Fruit fly (Drosophila melanogaster) whole organism, embryonic: ENCODE results near the gene Rpn10.

ENCODE experiments used
- B-H1 ChIP-seq: fragments of 200-800 bp; sonication (Bioruptor generic); IDR thresholded peaks from 3 replicates; pipeline ENCODE4 v1.3.6; 2022; ENCODE audit warnings: missing biosample characterization, missing genetic modification characterization
- CG10267 ChIP-seq: fragments of 200-800 bp; sonication (Bioruptor generic); optimal IDR thresholded peaks from 2 replicates; lab custom pipeline; 2018; ENCODE audit warnings: missing biosample characterization, mild to moderate bottlenecking, missing genetic modification characterization, moderate library complexity
- CG10565 ChIP-seq: fragments of 200-800 bp; sonication (Bioruptor generic); optimal IDR thresholded peaks from 3 replicates; lab custom pipeline; 2016; ENCODE audit warnings: missing biosample characterization, mild to moderate bottlenecking, missing genetic modification characterization
- CG12219 ChIP-seq: fragments of 200-800 bp; sonication (Bioruptor generic); optimal IDR thresholded peaks from 3 replicates; lab custom pipeline; 2018; ENCODE audit warnings: missing biosample characterization, mild to moderate bottlenecking, missing genetic modification characterization
- CG13894 ChIP-seq: fragments of 200-800 bp; sonication (Bioruptor generic); optimal IDR thresholded peaks from 3 replicates; lab custom pipeline; 2018; ENCODE audit warnings: missing biosample characterization, mild to moderate bottlenecking, missing genetic modification characterization, moderate library complexity
- CG14965 ChIP-seq: fragments of 200-800 bp; sonication (Bioruptor generic); optimal IDR thresholded peaks from 2 replicates; lab custom pipeline; 2016; ENCODE audit warnings: missing biosample characterization, missing genetic modification characterization, borderline replicate concordance
- CG1647 ChIP-seq: fragments of 200-800 bp; sonication (Bioruptor generic); optimal IDR thresholded peaks from 3 replicates; lab custom pipeline; 2016; ENCODE audit warnings: missing biosample characterization, missing genetic modification characterization
- CG16863 ChIP-seq: fragments of 200-800 bp; sonication (Bioruptor generic); optimal IDR thresholded peaks from 3 replicates; lab custom pipeline; 2016; ENCODE audit warnings: missing biosample characterization, missing genetic modification characterization
- CG17359 ChIP-seq: fragments of 200-800 bp; sonication (Bioruptor generic); optimal IDR thresholded peaks from 3 replicates; lab custom pipeline; 2018; ENCODE audit warnings: missing biosample characterization, mild to moderate bottlenecking, missing genetic modification characterization, moderate library complexity
- CG17829 ChIP-seq: fragments of 200-800 bp; optimal IDR thresholded peaks from 2 replicates; lab custom pipeline; 2019; ENCODE audit warnings: missing biosample characterization, mild to moderate bottlenecking, missing genetic modification characterization, moderate library complexity
- CG18476 ChIP-seq: fragments of 200-800 bp; sonication (Bioruptor generic); optimal IDR thresholded peaks from 2 replicates; lab custom pipeline; 2016; ENCODE audit warnings: missing biosample characterization, mild to moderate bottlenecking, missing genetic modification characterization
- CG18619 ChIP-seq: fragments of 200-800 bp; sonication (Bioruptor generic); optimal IDR thresholded peaks from 3 replicates; lab custom pipeline; 2017; ENCODE audit warnings: missing biosample characterization, mild to moderate bottlenecking, missing genetic modification characterization
- CG2116 ChIP-seq: fragments of 200-800 bp; sonication (Bioruptor generic); optimal IDR thresholded peaks from 3 replicates; lab custom pipeline; 2018; ENCODE audit warnings: missing biosample characterization, mild to moderate bottlenecking, missing genetic modification characterization
- CG30020 ChIP-seq: fragments of 200-800 bp; optimal IDR thresholded peaks from 2 replicates; lab custom pipeline; 2019; ENCODE audit warnings: missing biosample characterization, mild to moderate bottlenecking, missing genetic modification characterization, moderate library complexity
- CG31388 ChIP-seq: fragments of 200-800 bp; sonication (Bioruptor generic); optimal IDR thresholded peaks from 2 replicates; lab custom pipeline; 2016; ENCODE audit warnings: missing biosample characterization, missing genetic modification characterization
- CG32767 ChIP-seq: fragments of 200-800 bp; sonication (Bioruptor generic); IDR thresholded peaks from 2 replicates; pipeline ENCODE4 v1.3.6; 2022; ENCODE audit warnings: missing biosample characterization, missing genetic modification characterization
- CG34422 ChIP-seq: fragments of 200-800 bp; sonication (Bioruptor generic); IDR thresholded peaks from 3 replicates; pipeline ENCODE4 v1.3.6; 2022; ENCODE audit warnings: missing biosample characterization, missing genetic modification characterization
- CG4424 ChIP-seq: fragments of 200-800 bp; sonication (Bioruptor generic); optimal IDR thresholded peaks from 3 replicates; lab custom pipeline; 2016; ENCODE audit warnings: missing biosample characterization, missing genetic modification characterization
- CG4730 ChIP-seq: fragments of 200-800 bp; sonication (Bioruptor generic); IDR thresholded peaks from 2 replicates; pipeline ENCODE4 v1.3.6; 2022; ENCODE audit warnings: missing biosample characterization, missing genetic modification characterization
- CG4854 ChIP-seq: fragments of 200-800 bp; sonication (Bioruptor generic); optimal IDR thresholded peaks from 2 replicates; lab custom pipeline; 2016; ENCODE audit warnings: missing biosample characterization, missing genetic modification characterization, inconsistent platforms
- Dip2 ChIP-seq: fragments of 200-800 bp; sonication (Bioruptor generic); IDR thresholded peaks from 2 replicates; pipeline ENCODE4 v1.3.6; 2022; ENCODE audit warnings: missing biosample characterization, missing genetic modification characterization
- Dp ChIP-seq: fragments of 200-800 bp; sonication (Bioruptor generic); optimal IDR thresholded peaks from 2 replicates; lab custom pipeline; 2018; ENCODE audit warnings: missing biosample characterization, mild to moderate bottlenecking, missing genetic modification characterization, moderate library complexity
- E2f1 ChIP-seq: fragments of 200-800 bp; sonication (Bioruptor generic); IDR thresholded peaks from 2 replicates; pipeline ENCODE4 v1.3.6; 2022; ENCODE audit warnings: missing biosample characterization, missing genetic modification characterization
- Eip74EF ChIP-seq, 2 experiments: fragments of 200-800 bp in 1 of 2; fragments of >200 bp in 1 of 2; sonication (Bioruptor generic) in 1 of 2; optimal IDR thresholded peaks; 2 replicates each; lab custom pipeline; 2017 to 2019; ENCODE audit warnings: missing biosample characterization in 2 of 2, missing genetic modification characterization in 2 of 2, mild to moderate bottlenecking in 1 of 2, moderate library complexity in 1 of 2
- Ets65A ChIP-seq: fragments of 200-800 bp; sonication (Bioruptor generic); peaks from one replicate; lab custom pipeline; 2016; ENCODE audit warnings: missing biosample characterization, missing genetic modification characterization
- Fer2 ChIP-seq: fragments of 200-800 bp; sonication (Bioruptor generic); optimal IDR thresholded peaks from 2 replicates; lab custom pipeline; 2018; ENCODE audit warnings: missing biosample characterization, mild to moderate bottlenecking, missing genetic modification characterization, moderate library complexity
- Fer3 ChIP-seq: fragments of 200-800 bp; sonication (Bioruptor generic); optimal IDR thresholded peaks from 2 replicates; lab custom pipeline; 2018; ENCODE audit warnings: missing biosample characterization, mild to moderate bottlenecking, missing genetic modification characterization, moderate library complexity
- HLH54F ChIP-seq: fragments of 200-800 bp; sonication (Bioruptor generic); optimal IDR thresholded peaks from 3 replicates; lab custom pipeline; 2016; ENCODE audit warnings: missing biosample characterization, missing genetic modification characterization
- HmgD ChIP-seq: fragments of 200-800 bp; sonication (Bioruptor generic); optimal IDR thresholded peaks from 3 replicates; lab custom pipeline; 2016; ENCODE audit warnings: missing biosample characterization, missing genetic modification characterization
- Jarid2 ChIP-seq: fragments of 200-800 bp; sonication (Bioruptor generic); optimal IDR thresholded peaks from 3 replicates; lab custom pipeline; 2017; ENCODE audit warnings: mild to moderate bottlenecking, missing biosample characterization, missing genetic modification reagents, missing genetic modification characterization
- MESR4 ChIP-seq: fragments of 200-800 bp; sonication (Bioruptor generic); optimal IDR thresholded peaks from 2 replicates; lab custom pipeline; 2018; ENCODE audit warnings: missing biosample characterization, mild to moderate bottlenecking, missing genetic modification characterization, moderate library complexity
- Nf-YC ChIP-seq: fragments of 200-800 bp; optimal IDR thresholded peaks from 3 replicates; lab custom pipeline; 2019; ENCODE audit warnings: missing biosample characterization, mild to moderate bottlenecking, missing genetic modification characterization, moderate library complexity
- Oaz ChIP-seq: fragments of 200-800 bp; sonication (Bioruptor generic); IDR thresholded peaks from 2 replicates; pipeline ENCODE4 v1.3.6; 2022; ENCODE audit warnings: missing biosample characterization, missing genetic modification characterization
- Spps ChIP-seq: fragments of 200-800 bp; sonication (Bioruptor generic); optimal IDR thresholded peaks from 2 replicates; lab custom pipeline; 2018; ENCODE audit warnings: missing biosample characterization, mild to moderate bottlenecking, missing genetic modification characterization
- bcd ChIP-seq: fragments of 200-800 bp; sonication (Bioruptor generic); optimal IDR thresholded peaks from 2 replicates; lab custom pipeline; 2017; ENCODE audit warnings: missing biosample characterization, mild to moderate bottlenecking, missing genetic modification characterization
- cg ChIP-seq: fragments of 200-800 bp; sonication (Bioruptor generic); optimal IDR thresholded peaks from 3 replicates; lab custom pipeline; 2019; ENCODE audit warnings: missing biosample characterization, mild to moderate bottlenecking, missing genetic modification characterization, moderate library complexity
- chm ChIP-seq: fragments of 200-800 bp; sonication (Bioruptor generic); IDR thresholded peaks from 2 replicates; pipeline ENCODE4 v1.3.6; 2022; ENCODE audit warnings: missing biosample characterization, missing genetic modification characterization
- disco-r ChIP-seq: fragments of 200-800 bp; sonication (Bioruptor generic); optimal IDR thresholded peaks from 2 replicates; lab custom pipeline; 2016; ENCODE audit warnings: missing biosample characterization, missing genetic modification characterization
- dysf ChIP-seq: fragments of 200-800 bp; sonication (Bioruptor generic); IDR thresholded peaks from 3 replicates; pipeline ENCODE4 v1.3.6; 2022; ENCODE audit warnings: missing biosample characterization, missing genetic modification characterization
- exex ChIP-seq: fragments of 200-800 bp; sonication (Bioruptor generic); optimal IDR thresholded peaks from 4 replicates; lab custom pipeline; 2018; ENCODE audit warnings: missing biosample characterization, mild to moderate bottlenecking, missing genetic modification characterization, moderate library complexity
- ham ChIP-seq: fragments of 200-800 bp; sonication (Bioruptor generic); IDR thresholded peaks from 2 replicates; pipeline ENCODE4 v1.3.6; 2022; ENCODE audit warnings: missing biosample characterization, missing genetic modification characterization
- mam ChIP-seq: fragments of 200-800 bp; sonication (Bioruptor generic); optimal IDR thresholded peaks from 3 replicates; lab custom pipeline; 2016; ENCODE audit warnings: missing biosample characterization, missing genetic modification characterization
- pho ChIP-seq: fragments of 200-800 bp; sonication (Bioruptor generic); optimal IDR thresholded peaks from 2 replicates; lab custom pipeline; 2016; ENCODE audit warnings: missing biosample characterization, missing genetic modification characterization
- shn ChIP-seq: fragments of 200-800 bp; sonication (Bioruptor generic); optimal IDR thresholded peaks from 3 replicates; lab custom pipeline; 2016; ENCODE audit warnings: missing biosample characterization, missing genetic modification characterization
- sim ChIP-seq: fragments of 200-800 bp; sonication (Bioruptor generic); IDR thresholded peaks from 2 replicates; pipeline ENCODE4 v1.3.6; 2022; ENCODE audit warnings: missing biosample characterization, missing genetic modification characterization
- sima ChIP-seq: fragments of 200-800 bp; sonication (Bioruptor generic); optimal IDR thresholded peaks from 2 replicates; lab custom pipeline; 2016; ENCODE audit warnings: missing biosample characterization, missing genetic modification characterization
- sqz ChIP-seq: fragments of 200-800 bp; sonication (Bioruptor generic); optimal IDR thresholded peaks from 3 replicates; lab custom pipeline; 2018; ENCODE audit warnings: missing biosample characterization, mild to moderate bottlenecking, missing genetic modification characterization
- tap ChIP-seq: fragments of 200-800 bp; optimal IDR thresholded peaks from 3 replicates; lab custom pipeline; 2019; ENCODE audit warnings: missing biosample characterization, mild to moderate bottlenecking, missing genetic modification characterization, moderate library complexity
- trh ChIP-seq: fragments of 200-800 bp; sonication (Bioruptor generic); optimal IDR thresholded peaks from 2 replicates; lab custom pipeline; 2016; ENCODE audit warnings: missing biosample characterization, missing genetic modification characterization
- vnd ChIP-seq: fragments of 200-800 bp; sonication (Bioruptor generic); IDR thresholded peaks from 3 replicates; pipeline ENCODE4 v1.3.6; 2022; ENCODE audit warnings: missing biosample characterization, missing genetic modification characterization; ENCODE audit not compliant: partially characterized antibody

The Rpn10 gene

dm6 chr3L:21524071-21524889 is 12.5 kb upstream of the Rpn10 start (continued):
- no peak for TF ChIP-seq Jarid2 (GFP tag; lab: Kevin White, UChicago)
- TF ChIP-seq CG10267 = no peak
- no peak for TF ChIP-seq Spps
- no peak for TF ChIP-seq E2f1 (GFP tag; lab: Robert Waterston, UW)
- no peak for TF ChIP-seq mam (GFP tag; lab: Kevin White, UChicago)
- TF ChIP-seq sima = no peak
- no peak for TF ChIP-seq tap
- TF ChIP-seq Fer3 = no peak
- no peak for TF ChIP-seq CG1647 (GFP tag; lab: Kevin White, UChicago)
- no peak for TF ChIP-seq MESR4
- TF ChIP-seq B-H1 = no peak
- no peak for TF ChIP-seq CG18619 (GFP tag; lab: Kevin White, UChicago)
- TF ChIP-seq CG34422 = no peak
- no peak for TF ChIP-seq chm (GFP tag; lab: Robert Waterston, UW)
- TF ChIP-seq Nf-YC (tag; lab: Kevin White, UChicago) = no peak
- TF ChIP-seq CG13894 (tag; lab: Kevin White, UChicago) = no peak
- no peak for TF ChIP-seq trh (GFP tag; lab: Kevin White, UChicago)
- no peak for TF ChIP-seq CG31388 (GFP tag; lab: Kevin White, UChicago)
- peak; percentile 45 for TF ChIP-seq Ets65A (GFP tag; lab: Kevin White, UChicago)
- no peak for TF ChIP-seq Oaz (GFP tag; lab: Robert Waterston, UW)
- TF ChIP-seq CG32767 (GFP tag; lab: Robert Waterston, UW) = 0 out of 2 replicates have a peak, but pooled peaks have one; percentile 9
- TF ChIP-seq CG2116 (GFP tag; lab: Kevin White, UChicago) = no peak
- TF ChIP-seq sqz (GFP tag; lab: Kevin White, UChicago) = no peak
- no peak for TF ChIP-seq Dip2 (GFP tag; lab: Robert Waterston, UW)
- no peak for TF ChIP-seq Dp
- TF ChIP-seq CG4854 (GFP tag; lab: Kevin White, UChicago) = no peak
- TF ChIP-seq cg (GFP tag; lab: Kevin White, UChicago) = peak; percentile 34
- no peak for TF ChIP-seq CG4730 (GFP tag; lab: Robert Waterston, UW)
- no peak for TF ChIP-seq Fer2
- peak; percentile 9 for TF ChIP-seq CG17359 (tag; lab: Kevin White, UChicago)
- TF ChIP-seq exex (tag; lab: Kevin White, UChicago) = no peak
- TF ChIP-seq CG30020 (tag; lab: Kevin White, UChicago) = no peak
- no peak for TF ChIP-seq Eip74EF (GFP tag; optimal IDR thresholded peaks at IDR 0.05; lab: Kevin White, UChicago)
- TF ChIP-seq pho (GFP tag; lab: Kevin White, UChicago) = peak; percentile 4
- no peak for TF ChIP-seq CG12219
- no peak for TF ChIP-seq CG14965 (GFP tag; lab: Kevin White, UChicago)
- TF ChIP-seq HLH54F = no peak
- TF ChIP-seq CG17829 (tag; lab: Kevin White, UChicago) = peak; percentile 20
- no peak for TF ChIP-seq sim (GFP tag; lab: Robert Waterston, UW)
- TF ChIP-seq CG4424 (GFP tag; lab: Kevin White, UChicago) = peak; percentile 16
- no peak for TF ChIP-seq ham
- no peak for TF ChIP-seq bcd (GFP tag; lab: Kevin White, UChicago)
- no peak for TF ChIP-seq HmgD
- no peak for TF ChIP-seq shn (GFP tag; lab: Kevin White, UChicago)
- TF ChIP-seq CG18476 = no peak
- no peak for TF ChIP-seq CG10565 (GFP tag; lab: Kevin White, UChicago)
- TF ChIP-seq CG16863 (GFP tag; lab: Kevin White, UChicago) = no peak
- no peak for TF ChIP-seq disco-r (GFP tag; lab: Kevin White, UChicago)
- TF ChIP-seq dysf (GFP tag; lab: Robert Waterston, UW) = no peak
- TF ChIP-seq vnd (GFP tag; lab: Robert Waterston, UW) = no peak
